Worm (Caenorhabditis elegans): ENCODE results near the gene elt-3.

elt-3 gene

DNA sequence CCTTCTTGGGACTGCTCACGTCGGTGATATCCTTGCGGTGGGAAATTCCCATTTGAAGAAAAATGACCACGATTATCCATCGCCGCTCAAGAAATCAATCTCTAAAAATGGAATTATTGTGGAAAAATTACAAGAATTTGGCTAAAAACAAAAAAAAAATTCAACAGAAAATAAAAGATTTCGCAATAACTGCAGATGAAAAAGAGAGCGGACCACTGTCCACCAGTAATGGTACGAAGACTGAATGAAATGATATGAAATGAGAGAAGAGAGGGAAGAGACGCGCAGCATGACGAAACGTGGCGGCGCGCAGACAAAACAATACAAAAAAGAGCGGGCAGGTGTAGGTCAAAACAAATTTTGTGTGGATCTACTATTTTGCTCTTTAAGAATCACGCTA lies 5.1 kb upstream of the elt-3 start, which contains the start of gene meg-1:
Gene meg-1, minus strand, starts transcription at position 101 of the 400 bp plus-strand sequence.
- TF ChIP-seq F37D6.2 (tag; optimal IDR thresholded peaks at IDR 0.05): no peak
- TF ChIP-seq pqm-1 (tag; optimal IDR thresholded peaks at IDR 0.05): no peak
- no peak for TF ChIP-seq zfp-3 (GFP tag; conservative IDR thresholded peaks at IDR 0.05)
- no peak for TF ChIP-seq R02D3.7 (tag; optimal IDR thresholded peaks at IDR 0.05)
- no peak for TF ChIP-seq ceh-44 (GFP tag; IDR thresholded peaks at IDR 0.05)
- TF ChIP-seq arid-1 (GFP tag; conservative IDR thresholded peaks at IDR 0.05): no peak
- no peak for TF ChIP-seq lin-38 (GFP tag; IDR thresholded peaks at IDR 0.05)
- TF ChIP-seq zag-1 (tag; optimal IDR thresholded peaks at IDR 0.05): no peak
- TF ChIP-seq hlh-11 (tag; optimal IDR thresholded peaks at IDR 0.05): no peak
- no peak for TF ChIP-seq vab-7 (GFP tag; IDR thresholded peaks at IDR 0.05)
- TF ChIP-seq daf-19 (GFP tag; conservative IDR thresholded peaks at IDR 0.05): no peak
- TF ChIP-seq nhr-77 (tag; optimal IDR thresholded peaks at IDR 0.05): no peak

DNA sequence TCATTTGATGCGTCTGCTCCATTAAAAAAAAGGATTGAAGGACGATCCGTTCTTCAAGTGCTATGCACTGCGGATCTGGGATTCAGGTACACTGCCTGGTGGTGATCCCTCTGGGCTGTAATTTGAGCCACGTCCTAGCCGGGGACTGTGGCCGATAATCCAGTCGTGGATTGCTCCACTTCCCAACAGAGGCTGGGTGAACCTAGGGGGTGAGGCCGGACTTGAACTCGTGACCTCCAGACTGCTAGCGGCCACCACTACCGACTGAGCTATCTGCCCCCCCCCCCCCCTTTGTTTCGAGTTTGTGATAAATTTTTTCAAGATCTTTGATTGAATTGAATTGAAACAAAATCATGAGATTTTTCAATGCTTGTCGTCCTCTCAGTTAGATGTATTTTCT lies 941 bp downstream of the elt-3 start:
- TF ChIP-seq ceh-44 (GFP tag; IDR thresholded peaks at IDR 0.05) (0 out of 2 replicates have a peak, but pooled peaks have one; percentile 9), set-16 (GFP tag; IDR thresholded peaks at IDR 0.05) (peak; percentile 83)

DNA sequence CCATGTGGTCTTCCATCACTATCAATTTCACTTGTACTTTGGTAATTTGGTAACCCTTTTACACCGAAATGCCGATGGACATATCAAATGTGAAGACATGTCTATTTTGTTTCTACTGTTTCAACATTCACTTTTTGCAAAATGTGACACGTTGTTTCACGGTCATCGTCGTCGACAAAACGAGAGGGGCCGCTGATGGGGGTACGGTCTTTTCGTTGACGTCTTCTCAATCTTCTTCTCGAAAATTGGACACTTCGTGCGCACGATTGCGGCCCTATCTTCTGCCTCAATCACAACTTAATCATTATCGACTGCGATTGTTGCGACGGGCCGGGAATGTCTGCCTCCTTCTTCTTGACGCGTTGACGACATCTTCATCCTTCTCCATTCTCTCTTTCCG lies 2.0 kb downstream of the elt-3 start:
- TF ChIP-seq unc-62 (GFP tag; optimal IDR thresholded peaks at IDR 0.05 in 1 of 2): peak in 1 of 2 experiments; percentile 79
- no peak for TF ChIP-seq unc-62 (tag; optimal IDR thresholded peaks at IDR 0.05)
- peak; percentile 23 for TF ChIP-seq hlh-11 (tag; optimal IDR thresholded peaks at IDR 0.05)
- TF ChIP-seq mxl-3 (GFP tag; optimal IDR thresholded peaks at IDR 0.05): peak; percentile 50
- peak; percentile 4 for TF ChIP-seq nhr-28 (tag; optimal IDR thresholded peaks at IDR 0.05)
- TF ChIP-seq hif-1 (tag; optimal IDR thresholded peaks at IDR 0.05): no peak
- no peak for TF ChIP-seq ama-1 (optimal IDR thresholded peaks at IDR 0.05)
- TF ChIP-seq set-16 (GFP tag; IDR thresholded peaks at IDR 0.05): no peak
- TF ChIP-seq ctbp-1 (GFP tag; IDR thresholded peaks at IDR 0.05): no peak
- no peak for TF ChIP-seq unc-39 (tag; optimal IDR thresholded peaks at IDR 0.05)

DNA sequence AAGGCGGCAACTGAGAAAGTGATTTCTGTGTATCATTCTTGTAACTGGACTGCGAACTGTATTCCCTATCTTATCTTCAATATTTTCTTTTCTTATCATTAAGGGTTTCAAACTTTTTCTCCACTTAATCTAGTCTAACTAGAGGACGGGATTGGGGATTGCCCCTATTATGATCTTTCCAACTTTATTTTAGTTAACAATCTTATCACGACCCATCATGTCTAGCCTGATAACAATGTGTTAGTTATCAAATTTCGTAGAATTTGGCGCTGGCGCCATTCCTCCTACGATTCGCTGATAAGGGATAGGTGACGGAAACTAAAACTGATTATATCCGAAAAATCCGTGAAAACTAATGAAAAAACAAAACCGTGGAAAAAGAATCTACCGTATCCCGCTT lies 2.7 kb downstream of the elt-3 start:
- TF ChIP-seq daf-16 (GFP tag; optimal IDR thresholded peaks at IDR 0.05) (no peak), daf-16 (tag; optimal IDR thresholded peaks at IDR 0.05) (peak; percentile 39), lir-3 (tag; optimal IDR thresholded peaks at IDR 0.05) (no peak), snpc-1.2 (GFP tag; IDR thresholded peaks at IDR 0.05) (no peak), dmd-6 (GFP tag; IDR thresholded peaks at IDR 0.05) (peak; percentile 67), unc-62 (GFP tag; optimal IDR thresholded peaks at IDR 0.05 in 1 of 2) (peak in 1 of 2 experiments; percentile 84), unc-62 (tag; optimal IDR thresholded peaks at IDR 0.05) (no peak), pqm-1 (tag; optimal IDR thresholded peaks at IDR 0.05) (peak; percentile 88), dve-1 (tag; optimal IDR thresholded peaks at IDR 0.05; ENCODE audit: insufficient read depth) (peak; percentile 44), hlh-11 (tag; optimal IDR thresholded peaks at IDR 0.05) (peak; percentile 55), nhr-28 (tag; optimal IDR thresholded peaks at IDR 0.05) (peak; percentile 32)

DNA sequence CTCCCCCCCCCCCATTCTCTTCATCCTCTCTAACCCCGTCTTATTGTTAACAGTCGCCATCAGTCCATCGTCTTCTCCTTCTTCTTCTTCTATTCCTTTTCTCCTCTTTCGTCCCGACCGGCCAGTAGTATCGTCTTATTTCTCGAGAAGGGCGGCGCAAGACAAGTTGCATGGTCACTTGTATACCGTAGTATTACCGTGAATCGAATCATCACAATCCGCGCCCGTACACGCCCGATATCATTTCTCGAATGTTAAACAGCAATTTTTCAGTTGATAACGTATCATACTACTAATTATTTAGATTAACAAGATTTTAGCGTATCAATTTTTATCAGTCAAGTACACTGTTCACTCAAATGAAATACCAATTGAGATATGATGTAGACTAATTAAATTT lies 3.2 kb downstream of the elt-3 start:
- TF ChIP-seq rbr-2 (tag; optimal IDR thresholded peaks at IDR 0.05) (no peak), hlh-30 (tag; optimal IDR thresholded peaks at IDR 0.05; ENCODE audit: insufficient read depth) (peak; percentile 4), mxl-3 (GFP tag; optimal IDR thresholded peaks at IDR 0.05) (peak; percentile 8)

DNA sequence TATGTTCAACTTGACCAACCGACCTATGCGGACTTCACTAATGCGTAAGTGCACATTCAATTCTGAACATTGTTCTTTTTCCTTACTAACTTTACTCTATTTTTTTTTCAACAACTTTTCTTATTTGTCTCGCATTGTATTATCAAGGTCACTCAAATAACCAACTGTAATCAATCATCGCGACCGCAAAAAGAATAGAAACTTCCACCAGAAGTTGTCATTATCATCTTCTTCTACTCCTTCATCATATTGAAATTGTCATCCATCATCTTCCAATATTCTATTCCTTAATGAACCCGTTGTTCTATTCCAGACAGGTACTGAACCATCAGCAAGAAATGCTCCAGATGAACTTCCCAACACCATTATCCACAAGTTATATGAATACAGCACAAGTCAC lies 4.7 kb downstream of the elt-3 start:
- TF ChIP-seq unc-62 (GFP tag; optimal IDR thresholded peaks at IDR 0.05 in 1 of 2) (peak in 1 of 2 experiments; percentile 99), unc-62 (tag; optimal IDR thresholded peaks at IDR 0.05) (no peak), madf-5 (GFP tag; IDR thresholded peaks at IDR 0.05) (no peak), nhr-28 (tag; optimal IDR thresholded peaks at IDR 0.05) (peak; percentile 19)

Measured in whole organism, L4 larva.